Worm (Caenorhabditis elegans) whole organism, L1 larva: ENCODE measurements around the gene msa-1.

Experiments
- C04F5.9 ChIP-seq: sonication (generic microtip); optimal IDR thresholded peaks from 2 replicates; lab custom pipeline; 2016; ENCODE audit warnings: missing genetic modification characterization, missing compliant biosample characterization
- C34B4.2 ChIP-seq: sonication (generic microtip); optimal IDR thresholded peaks from 2 replicates; lab custom pipeline; 2017; ENCODE audit warnings: mild to moderate bottlenecking, missing genetic modification characterization, missing compliant biosample characterization
- F16B12.6 ChIP-seq: fragments of 150-350 bp; optimal IDR thresholded peaks from 2 replicates; lab custom pipeline; 2014; ENCODE audit warnings: missing biosample characterization, missing genetic modification characterization
- aha-1 ChIP-seq: fragments of 150-350 bp; optimal IDR thresholded peaks from 2 replicates; lab custom pipeline; 2014; ENCODE audit warnings: missing biosample characterization, missing genetic modification characterization
- ama-1 ChIP-seq: fragments of 150-350 bp; optimal IDR thresholded peaks from 2 replicates; lab custom pipeline; 2014
- blmp-1 ChIP-seq: fragments of 150-350 bp; optimal IDR thresholded peaks from 2 replicates; lab custom pipeline; 2014; ENCODE audit warnings: missing biosample characterization, missing genetic modification characterization
- ceh-63 ChIP-seq: fragments of 200-800 bp; sonication (Bioruptor generic); optimal IDR thresholded peaks from 2 replicates; lab custom pipeline; 2018; ENCODE audit warnings: mild to moderate bottlenecking, missing genetic modification characterization, missing compliant biosample characterization
- ceh-8 ChIP-seq: fragments of 200-800 bp; sonication (Bioruptor generic); optimal IDR thresholded peaks from 2 replicates; lab custom pipeline; 2018; ENCODE audit warnings: mild to moderate bottlenecking, missing genetic modification characterization, moderate library complexity, missing compliant biosample characterization
- ceh-82 ChIP-seq, 3 experiments: fragments of 150-350 bp in 1 of 3; sonication (generic microtip) in 2 of 3; optimal IDR thresholded peaks; 2 replicates each; lab custom pipeline; 2014 to 2017; ENCODE audit warnings: missing biosample characterization in 3 of 3, missing genetic modification characterization in 3 of 3
- ces-1 ChIP-seq: fragments of 150-350 bp; optimal IDR thresholded peaks from 2 replicates; lab custom pipeline; 2014; ENCODE audit warnings: missing biosample characterization, missing genetic modification reagents, missing genetic modification characterization
- dpl-1 ChIP-seq, 3 experiments: fragments of 150-350 bp in 2 of 3; sonication (generic microtip) in 1 of 3; optimal IDR thresholded peaks; 2 replicates each; lab custom pipeline; 2014 to 2017; ENCODE audit warnings: missing biosample characterization in 3 of 3, missing genetic modification characterization in 3 of 3, missing genetic modification reagents in 3 of 3
- dsc-1 ChIP-seq: sonication (generic microtip); optimal IDR thresholded peaks from 2 replicates; lab custom pipeline; 2016; ENCODE audit warnings: mild to moderate bottlenecking, missing genetic modification characterization, missing compliant biosample characterization
- efl-1 ChIP-seq, 4 experiments: fragments of 150-350 bp; optimal IDR thresholded peaks in 3 of 4; peaks in 1 of 4; 1 replicate in 1 of 4; 2 replicates in 3 of 4; lab custom pipeline; 2014; ENCODE audit warnings: missing biosample characterization in 2 of 4, missing genetic modification characterization in 2 of 4, missing genetic modification reagents in 2 of 4
- egl-13 ChIP-seq: sonication (generic microtip); optimal IDR thresholded peaks from 2 replicates; lab custom pipeline; 2016; ENCODE audit warnings: missing genotype, missing genetic modification reagents, missing genetic modification characterization, missing compliant biosample characterization
- egl-27 ChIP-seq, 2 experiments: fragments of 150-350 bp in 1 of 2; sonication (generic microtip); optimal IDR thresholded peaks; 3 replicates each; lab custom pipeline; 2017 to 2018; ENCODE audit warnings: missing biosample characterization in 2 of 2, missing genetic modification characterization in 2 of 2, missing genetic modification reagents in 2 of 2
- elt-2 ChIP-seq: sonication (generic microtip); optimal IDR thresholded peaks from 2 replicates; lab custom pipeline; 2016; ENCODE audit warnings: missing genetic modification characterization, mild to moderate bottlenecking, inconsistent platforms, missing compliant biosample characterization, missing genetic modification reagents
- ets-5 ChIP-seq: fragments of 200-800 bp; sonication (Bioruptor generic); IDR thresholded peaks from 2 replicates; pipeline ENCODE4 v1.3.6; 2022; ENCODE audit warnings: missing genetic modification characterization, missing compliant biosample characterization
- fkh-4 ChIP-seq: sonication (generic microtip); optimal IDR thresholded peaks from 2 replicates; lab custom pipeline; 2016; ENCODE audit warnings: missing compliant biosample characterization, missing genetic modification characterization, borderline replicate concordance
- fkh-8 ChIP-seq: sonication (generic microtip); optimal IDR thresholded peaks from 2 replicates; lab custom pipeline; 2016; ENCODE audit warnings: mild to moderate bottlenecking, missing genetic modification characterization, missing compliant biosample characterization
- fos-1 ChIP-seq: fragments of 150-350 bp; optimal IDR thresholded peaks from 2 replicates; lab custom pipeline; 2014; ENCODE audit warnings: missing biosample characterization, missing genetic modification characterization
- hpl-2 ChIP-seq: fragments of 150-350 bp; optimal IDR thresholded peaks from 2 replicates; lab custom pipeline; 2014; ENCODE audit warnings: missing biosample characterization, missing genetic modification reagents, missing genetic modification characterization
- irx-1 ChIP-seq: sonication (generic microtip); optimal IDR thresholded peaks from 2 replicates; lab custom pipeline; 2016; ENCODE audit warnings: missing genetic modification characterization, missing compliant biosample characterization
- isw-1 ChIP-seq: fragments of 200-800 bp; sonication (Bioruptor generic); IDR thresholded peaks from 2 replicates; pipeline ENCODE4 v1.3.6; 2022; ENCODE audit warnings: missing genetic modification characterization, missing compliant biosample characterization
- jun-1 ChIP-seq: fragments of 150-350 bp; optimal IDR thresholded peaks from 2 replicates; lab custom pipeline; 2014; ENCODE audit warnings: missing biosample characterization, missing genetic modification reagents, missing genetic modification characterization
- lin-14 ChIP-seq: fragments of 200-800 bp; sonication (Bioruptor generic); optimal IDR thresholded peaks from 2 replicates; lab custom pipeline; 2018; ENCODE audit warnings: mild to moderate bottlenecking, missing genetic modification characterization, moderate library complexity, missing compliant biosample characterization
- lsy-2 ChIP-seq, 2 experiments: fragments of 150-350 bp; optimal IDR thresholded peaks; 2 replicates each; lab custom pipeline; 2014; ENCODE audit warnings: missing biosample characterization in 2 of 2, missing genetic modification characterization in 2 of 2
- mab-9 ChIP-seq: fragments of 200-800 bp; sonication (Bioruptor generic); IDR thresholded peaks from 2 replicates; pipeline ENCODE4 v1.3.6; 2022; ENCODE audit warnings: missing genetic modification reagents, missing genetic modification characterization, missing compliant biosample characterization
- nhr-11 ChIP-seq: fragments of 150-350 bp; optimal IDR thresholded peaks from 2 replicates; lab custom pipeline; 2014; ENCODE audit warnings: missing biosample characterization, missing genetic modification characterization
- nhr-12 ChIP-seq: sonication (generic microtip); optimal IDR thresholded peaks from 2 replicates; lab custom pipeline; 2017; ENCODE audit warnings: missing biosample characterization, missing genetic modification characterization
- nhr-237 ChIP-seq: fragments of 150-350 bp; optimal IDR thresholded peaks from 2 replicates; lab custom pipeline; 2014; ENCODE audit warnings: missing biosample characterization, missing genetic modification characterization
- nhr-76 ChIP-seq: sonication (generic microtip); optimal IDR thresholded peaks from 2 replicates; lab custom pipeline; 2017; ENCODE audit warnings: missing biosample characterization, missing genetic modification characterization
- nhr-77 ChIP-seq: fragments of 150-350 bp; optimal IDR thresholded peaks from 2 replicates; lab custom pipeline; 2014; ENCODE audit warnings: missing biosample characterization, missing genetic modification characterization
- nhr-84 ChIP-seq: sonication (generic microtip); optimal IDR thresholded peaks from 2 replicates; lab custom pipeline; 2017; ENCODE audit warnings: missing biosample characterization, missing genetic modification characterization
- nhr-85 ChIP-seq: sonication (generic microtip); peaks from one replicate; lab custom pipeline; 2016; ENCODE audit warnings: missing genetic modification characterization, inconsistent platforms, missing compliant biosample characterization
- skn-1 ChIP-seq: fragments of 150-350 bp; optimal IDR thresholded peaks from 2 replicates; lab custom pipeline; 2014; ENCODE audit warnings: missing biosample characterization, missing genetic modification characterization
- snpc-4 ChIP-seq: fragments of 150-350 bp; optimal IDR thresholded peaks from 2 replicates; lab custom pipeline; 2014; ENCODE audit warnings: missing biosample characterization, missing genetic modification characterization
- sox-4 ChIP-seq: sonication (generic microtip); optimal IDR thresholded peaks from 2 replicates; lab custom pipeline; 2016; ENCODE audit warnings: missing genetic modification characterization, missing compliant biosample characterization
- sptf-1 ChIP-seq: fragments of 150-350 bp; optimal IDR thresholded peaks from 2 replicates; lab custom pipeline; 2014; ENCODE audit warnings: missing biosample characterization, missing genetic modification characterization
- swsn-7 ChIP-seq: sonication (generic microtip); optimal IDR thresholded peaks from 2 replicates; lab custom pipeline; 2016; ENCODE audit warnings: missing genetic modification characterization, missing compliant biosample characterization
- unc-130 ChIP-seq: fragments of 150-350 bp; optimal IDR thresholded peaks from 2 replicates; lab custom pipeline; 2017; ENCODE audit warnings: missing biosample characterization, missing genetic modification characterization, inconsistent platforms
- unc-30 ChIP-seq: sonication (generic microtip); optimal IDR thresholded peaks from 2 replicates; lab custom pipeline; 2017; ENCODE audit warnings: missing biosample characterization, missing genetic modification characterization
- unc-98 ChIP-seq: fragments of 200-800 bp; sonication (Bioruptor generic); IDR thresholded peaks from 2 replicates; pipeline ENCODE4 v1.3.6; 2022; ENCODE audit warnings: missing genetic modification characterization, missing compliant biosample characterization
- vab-15 ChIP-seq: sonication (generic microtip); optimal IDR thresholded peaks from 2 replicates; lab custom pipeline; 2017; ENCODE audit warnings: missing genotype, mild to moderate bottlenecking, missing genetic modification characterization, missing compliant biosample characterization
- xbp-1 ChIP-seq: sonication (generic microtip); optimal IDR thresholded peaks from 2 replicates; lab custom pipeline; 2016; ENCODE audit warnings: missing genetic modification characterization, missing compliant biosample characterization
- ztf-11 ChIP-seq, 2 experiments: sonication (generic microtip); optimal IDR thresholded peaks; 2 replicates each; lab custom pipeline; 2016 to 2017; ENCODE audit warnings: missing genetic modification characterization in 2 of 2, missing biosample characterization in 1 of 2, missing compliant biosample characterization in 1 of 2

msa-1 gene

DNA sequence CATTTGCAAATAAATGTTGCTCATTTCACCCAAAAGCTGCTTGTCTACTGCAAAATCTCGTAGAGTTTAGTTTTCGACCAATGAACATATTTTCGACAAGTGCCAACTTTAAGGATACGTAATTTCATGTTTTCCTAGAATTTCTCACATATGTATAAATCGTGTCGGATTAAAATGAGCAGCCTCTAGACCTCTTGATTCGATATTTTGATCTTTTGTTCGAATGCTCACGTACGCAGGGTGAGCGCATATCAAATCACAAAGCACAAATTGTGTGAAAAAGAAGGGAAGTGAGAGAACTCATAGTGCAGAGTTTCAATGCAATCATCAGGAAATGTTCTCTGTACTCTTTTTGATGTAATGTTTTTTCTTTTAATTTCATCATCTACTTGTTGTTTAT lies 24.9 kb upstream of the msa-1 start (continued):
- TF ChIP-seq nhr-11 (tag; lab: Kevin White, UChicago) (no peak), ceh-63 (GFP tag; lab: Kevin White, UChicago) (no peak), fkh-4 (tag; lab: Kevin White, UChicago) (no peak), efl-1 (optimal IDR thresholded peaks at IDR 0.05; lab: Kevin White, UChicago) (peak in 1 of 2 experiments; percentile 11), efl-1 (GFP tag; optimal IDR thresholded peaks at IDR 0.05 in 1 of 2; lab: Kevin White, UChicago) (no peak), aha-1 (tag; lab: Kevin White, UChicago) (no peak), unc-98 (GFP tag; lab: Robert Waterston, UW) (no peak), dsc-1 (tag; lab: Kevin White, UChicago) (peak; percentile 72), ztf-11 (tag; optimal IDR thresholded peaks at IDR 0.05; lab: Kevin White, UChicago) (no peak), jun-1 (peak; percentile 32), egl-13 (tag; lab: Kevin White, UChicago) (peak; percentile 53), snpc-4 (no peak), swsn-7 (tag; lab: Kevin White, UChicago) (peak; percentile 17), ceh-8 (GFP tag; lab: Kevin White, UChicago) (no peak), vab-15 (tag; lab: Kevin White, UChicago) (no peak), irx-1 (tag; lab: Kevin White, UChicago) (peak; percentile 40), ama-1 (lab: Kevin White, UChicago) (no peak), mab-9 (GFP tag; lab: Robert Waterston, UW) (no peak), ces-1 (GFP tag; lab: Kevin White, UChicago) (no peak), ceh-82 (tag; optimal IDR thresholded peaks at IDR 0.05; lab: Kevin White, UChicago) (no peak), C04F5.9 (tag; lab: Kevin White, UChicago) (no peak)

DNA sequence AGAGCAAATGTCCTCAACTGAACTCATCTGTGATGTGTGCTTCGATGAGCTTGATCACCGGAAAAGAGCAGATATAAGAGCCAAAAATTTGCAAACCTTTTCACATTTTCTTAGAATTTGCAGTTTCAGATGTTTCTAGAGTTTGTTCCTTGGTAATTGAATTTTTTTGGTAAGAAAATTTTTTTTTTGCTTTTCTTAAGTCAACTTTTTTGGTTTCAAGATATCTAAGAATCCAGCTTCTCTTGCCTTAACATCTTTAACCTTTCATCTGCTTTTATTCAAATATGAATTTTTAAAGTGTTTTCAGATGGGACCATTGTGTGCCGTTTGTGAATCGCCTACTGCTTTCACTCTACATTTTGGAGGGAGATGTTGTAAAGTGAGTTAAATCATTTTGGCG lies 18.7 kb upstream of the msa-1 start, which contains the start of gene nhr-11:
nhr-11 (plus strand) TSS at position 301 of the 400 bp plus-strand sequence.
- peak; percentile 45 for TF ChIP-seq fkh-8
- TF ChIP-seq ceh-82 (tag; optimal IDR thresholded peaks at IDR 0.05; lab: Kevin White, UChicago) = no peak
- TF ChIP-seq, all 84 proteins: peak for 1

DNA sequence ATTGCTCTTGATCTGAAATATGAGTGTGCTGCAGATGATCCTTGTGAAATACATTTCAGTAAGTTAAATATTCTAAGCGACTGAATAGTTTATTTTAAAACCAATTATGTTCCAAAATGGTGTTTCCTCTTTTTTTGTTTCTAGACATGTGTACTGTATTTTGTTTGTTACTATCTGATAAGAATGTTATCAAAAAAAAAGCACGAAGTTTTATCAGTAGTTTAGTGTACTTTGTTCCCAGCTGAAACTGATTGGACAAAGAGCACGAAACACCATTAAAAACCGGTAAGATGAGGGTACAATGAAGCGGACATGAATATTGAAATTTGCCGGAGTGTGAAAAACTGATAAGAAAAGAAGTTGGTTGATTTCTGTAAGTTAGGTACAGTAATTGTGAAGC lies 18.2 kb upstream of the msa-1 start:
- TF ChIP-seq dpl-1 (GFP tag; optimal IDR thresholded peaks at IDR 0.05; lab: Kevin White, UChicago) = no peak
- peak; percentile 79 for TF ChIP-seq elt-2 (tag; lab: Kevin White, UChicago)

ce11 chrIV:9074244-9074723 lies 14.1 kb upstream of the msa-1 start, which contains the start of gene mppb-1:
TSS of gene mppb-1 (plus strand) at chrIV:9074673.
- TF ChIP-seq unc-130 (tag; lab: Kevin White, UChicago) = peak; percentile 88
- TF ChIP-seq lin-14 = peak; percentile 82
- TF ChIP-seq nhr-11 (tag; lab: Kevin White, UChicago) = no peak
- peak; percentile 79 to 88 for TF ChIP-seq lsy-2 (tag; optimal IDR thresholded peaks at IDR 0.05; lab: Kevin White, UChicago)
- peak; percentile 84 for TF ChIP-seq C04F5.9 (tag; lab: Kevin White, UChicago)
- TF ChIP-seq blmp-1 (tag; lab: Kevin White, UChicago) = peak; percentile 99
- TF ChIP-seq egl-27 (tag; optimal IDR thresholded peaks at IDR 0.05; lab: Kevin White, UChicago) = no peak
- peak; percentile 72 for TF ChIP-seq elt-2 (tag; lab: Kevin White, UChicago)
- no peak for TF ChIP-seq nhr-12 (tag; lab: Kevin White, UChicago)
- no peak for TF ChIP-seq sptf-1
- TF ChIP-seq egl-13 (tag; lab: Kevin White, UChicago) = peak; percentile 90
- TF ChIP-seq ztf-11 (tag; optimal IDR thresholded peaks at IDR 0.05; lab: Kevin White, UChicago) = peak in 1 of 2 experiments; percentile 94
- TF ChIP-seq skn-1 (tag; lab: Kevin White, UChicago) = peak; percentile 83
- TF ChIP-seq sox-4 (tag; lab: Kevin White, UChicago) = peak; percentile 85
- peak; percentile 81 for TF ChIP-seq isw-1 (GFP tag; lab: Robert Waterston, UW)
- TF ChIP-seq ets-5 (GFP tag; lab: Robert Waterston, UW) = no peak
- peak; percentile 61 for TF ChIP-seq fos-1
- TF ChIP-seq nhr-84 (tag; lab: Kevin White, UChicago) = no peak
- peak; percentile 56 for TF ChIP-seq nhr-77 (tag; lab: Kevin White, UChicago)
- TF ChIP-seq jun-1 = peak; percentile 76
- TF ChIP-seq C34B4.2 (tag; lab: Kevin White, UChicago) = peak; percentile 32
- TF ChIP-seq xbp-1 (tag; lab: Kevin White, UChicago) = peak; percentile 90
- TF ChIP-seq aha-1 (tag; lab: Kevin White, UChicago) = no peak
- TF ChIP-seq fkh-8 = peak; percentile 72
- peak; percentile 78 for TF ChIP-seq mab-9 (GFP tag; lab: Robert Waterston, UW)
- peak; percentile 96 for TF ChIP-seq nhr-85 (tag; lab: Kevin White, UChicago)
- no peak for TF ChIP-seq nhr-76
- no peak for TF ChIP-seq ces-1 (GFP tag; lab: Kevin White, UChicago)
- peak; percentile 57 for TF ChIP-seq F16B12.6 (tag; lab: Kevin White, UChicago)
- peak; percentile 94 for TF ChIP-seq fkh-4 (tag; lab: Kevin White, UChicago)
- no peak for TF ChIP-seq unc-30 (tag; lab: Kevin White, UChicago)
- peak; percentile 63 for TF ChIP-seq nhr-237
- no peak for TF ChIP-seq hpl-2 (GFP tag; lab: Kevin White, UChicago)
